Worm (Caenorhabditis elegans) whole organism, L4 larva: ENCODE measurements around the gene Y62H9A.1.

ENCODE experiments used
- F10B5.3 ChIP-seq: sonication (generic microtip); optimal IDR thresholded peaks from 2 replicates; lab custom pipeline; 2016; ENCODE audit warnings: mild to moderate bottlenecking, missing genetic modification characterization, missing compliant biosample characterization
- F26F4.8 ChIP-seq: fragments of 200-800 bp; sonication (Bioruptor generic); conservative IDR thresholded peaks from 2 replicates; pipeline ENCODE4 v1.3.6; 2022; ENCODE audit warnings: missing genetic modification characterization, missing compliant biosample characterization
- F37D6.2 ChIP-seq: sonication (generic microtip); optimal IDR thresholded peaks from 2 replicates; lab custom pipeline; 2016; ENCODE audit warnings: mild to moderate bottlenecking, missing genetic modification characterization, missing compliant biosample characterization
- F44E2.7 ChIP-seq: fragments of 200-800 bp; sonication (Bioruptor generic); IDR thresholded peaks from 2 replicates; pipeline ENCODE4 v2.1.2; 2022; ENCODE audit warnings: missing genetic modification characterization, missing compliant biosample characterization
- R02D3.7 ChIP-seq: fragments of 150-350 bp; sonication (generic microtip); optimal IDR thresholded peaks from 3 replicates; lab custom pipeline; 2014; ENCODE audit warnings: missing biosample characterization, missing genetic modification characterization
- T26A8.4 ChIP-seq: fragments of 200-800 bp; sonication (Bioruptor generic); IDR thresholded peaks from 2 replicates; pipeline ENCODE4 v1.3.6; 2022; ENCODE audit warnings: missing genetic modification characterization, missing compliant biosample characterization
- Y105C5A.15 ChIP-seq: fragments of 200-800 bp; sonication (Bioruptor generic); IDR thresholded peaks from 2 replicates; pipeline ENCODE4 v1.3.6; 2022; ENCODE audit warnings: missing genetic modification characterization, missing compliant biosample characterization
- ZK337.2 ChIP-seq: fragments of 200-800 bp; sonication (Bioruptor generic); IDR thresholded peaks from 2 replicates; pipeline ENCODE4 v1.3.6; 2022; ENCODE audit warnings: missing genetic modification reagents, missing genetic modification characterization, missing compliant biosample characterization
- aha-1 ChIP-seq: fragments of 150-350 bp; peaks from one replicate; lab custom pipeline; 2014; ENCODE audit warnings: missing biosample characterization, missing genetic modification characterization
- arid-1 ChIP-seq: fragments of 200-800 bp; sonication (Bioruptor generic); conservative IDR thresholded peaks from 2 replicates; pipeline ENCODE4 v1.3.6; 2022; ENCODE audit warnings: missing genetic modification reagents, missing genetic modification characterization, missing compliant biosample characterization
- attf-4 ChIP-seq: sonication (generic microtip); optimal IDR thresholded peaks from 3 replicates; lab custom pipeline; 2017; ENCODE audit warnings: missing biosample characterization, missing genetic modification characterization
- ceh-28 ChIP-seq: fragments of 150-350 bp; optimal IDR thresholded peaks from 2 replicates; lab custom pipeline; 2014; ENCODE audit warnings: missing biosample characterization, missing genetic modification reagents, missing genetic modification characterization
- ceh-82 ChIP-seq: sonication (generic microtip); optimal IDR thresholded peaks from 2 replicates; lab custom pipeline; 2017; ENCODE audit warnings: missing biosample characterization, missing genetic modification characterization
- ctbp-1 ChIP-seq: fragments of 200-800 bp; sonication (Bioruptor generic); IDR thresholded peaks from 2 replicates; pipeline ENCODE4 v1.3.6; 2022; ENCODE audit warnings: missing genetic modification reagents, missing genetic modification characterization, missing compliant biosample characterization
- daf-12 ChIP-seq: fragments of 150-350 bp; optimal IDR thresholded peaks from 2 replicates; lab custom pipeline; 2014; ENCODE audit warnings: missing biosample characterization, missing genetic modification reagents, missing genetic modification characterization
- daf-8 ChIP-seq: fragments of 200-800 bp; sonication (Bioruptor generic); IDR thresholded peaks from 2 replicates; pipeline ENCODE4 v1.3.6; 2022; ENCODE audit warnings: missing genetic modification characterization, missing compliant biosample characterization
- dmd-8 ChIP-seq: fragments of 200-800 bp; sonication (Bioruptor generic); IDR thresholded peaks from 2 replicates; pipeline ENCODE4 v1.3.6; 2022; ENCODE audit warnings: missing genetic modification characterization, missing compliant biosample characterization
- dpl-1 ChIP-seq: fragments of 150-350 bp; optimal IDR thresholded peaks from 2 replicates; lab custom pipeline; 2014; ENCODE audit warnings: missing biosample characterization, missing genetic modification reagents, missing genetic modification characterization
- fkh-10 ChIP-seq: fragments of 150-350 bp; optimal IDR thresholded peaks from 2 replicates; lab custom pipeline; 2014; ENCODE audit warnings: missing biosample characterization, missing genetic modification reagents, missing genetic modification characterization
- fos-1 ChIP-seq: fragments of 150-350 bp; optimal IDR thresholded peaks from 2 replicates; lab custom pipeline; 2014; ENCODE audit warnings: missing biosample characterization, missing genetic modification characterization
- hif-1 ChIP-seq, 2 experiments: sonication (generic microtip); optimal IDR thresholded peaks; 2 replicates each; lab custom pipeline; 2016 to 2017; ENCODE audit warnings: missing compliant biosample characterization in 2 of 2, missing genetic modification characterization in 2 of 2, missing genetic modification reagents in 2 of 2, missing genotype in 2 of 2, mild to moderate bottlenecking in 1 of 2
- hlh-11 ChIP-seq: fragments of 200-800 bp; sonication (Bioruptor generic); optimal IDR thresholded peaks from 2 replicates; lab custom pipeline; 2018; ENCODE audit warnings: mild to moderate bottlenecking, missing genetic modification characterization, missing compliant biosample characterization
- hmg-1.1 ChIP-seq: fragments of 200-800 bp; sonication (Bioruptor generic); IDR thresholded peaks from 2 replicates; pipeline ENCODE4 v1.3.6; 2022; ENCODE audit warnings: missing genetic modification reagents, missing genetic modification characterization, missing compliant biosample characterization
- lin-1 ChIP-seq: fragments of 200-800 bp; sonication (Bioruptor generic); IDR thresholded peaks from 2 replicates; pipeline ENCODE4 v1.3.6; 2022; ENCODE audit warnings: missing genetic modification reagents, missing genetic modification characterization, missing compliant biosample characterization
- lin-13 ChIP-seq: fragments of 150-350 bp; optimal IDR thresholded peaks from 2 replicates; lab custom pipeline; 2014; ENCODE audit warnings: missing biosample characterization, missing genetic modification reagents, missing genetic modification characterization
- lin-29 ChIP-seq: fragments of 200-800 bp; sonication (Bioruptor generic); IDR thresholded peaks from 2 replicates; pipeline ENCODE4 v1.3.6; 2022; ENCODE audit warnings: missing genetic modification reagents, missing genetic modification characterization, missing compliant biosample characterization
- lin-39 ChIP-seq: fragments of 150-350 bp; optimal IDR thresholded peaks from 2 replicates; lab custom pipeline; 2014; ENCODE audit warnings: missing biosample characterization, missing genetic modification reagents, missing genetic modification characterization
- lir-3 ChIP-seq: sonication (generic microtip); optimal IDR thresholded peaks from 2 replicates; lab custom pipeline; 2016; ENCODE audit warnings: mild to moderate bottlenecking, missing genetic modification characterization, missing compliant biosample characterization
- madf-9 ChIP-seq: fragments of 200-800 bp; sonication (Bioruptor generic); conservative IDR thresholded peaks from 2 replicates; pipeline ENCODE4 v1.3.6; 2022; ENCODE audit warnings: missing genetic modification reagents, missing genetic modification characterization, missing compliant biosample characterization
- mdt-29 ChIP-seq: fragments of 200-800 bp; sonication (Bioruptor generic); IDR thresholded peaks from 2 replicates; pipeline ENCODE4 v1.3.6; 2022; ENCODE audit warnings: missing genetic modification reagents, missing genetic modification characterization, missing compliant biosample characterization
- mep-1 ChIP-seq: fragments of 150-350 bp; sonication (generic microtip); optimal IDR thresholded peaks from 3 replicates; lab custom pipeline; 2014; ENCODE audit warnings: missing biosample characterization, missing genetic modification characterization
- mes-2 ChIP-seq: sonication (generic microtip); optimal IDR thresholded peaks from 2 replicates; lab custom pipeline; 2016; ENCODE audit warnings: missing genotype, mild to moderate bottlenecking, missing genetic modification characterization, missing compliant biosample characterization; ENCODE audit not compliant: poor library complexity, severe bottlenecking
- nhr-10 ChIP-seq: fragments of 150-350 bp; optimal IDR thresholded peaks from 2 replicates; lab custom pipeline; 2014; ENCODE audit warnings: missing biosample characterization, missing genetic modification characterization
- nhr-11 ChIP-seq: fragments of 150-350 bp; optimal IDR thresholded peaks from 2 replicates; lab custom pipeline; 2014; ENCODE audit warnings: missing biosample characterization, missing genetic modification characterization
- nhr-111 ChIP-seq: fragments of 200-800 bp; sonication (Bioruptor generic); optimal IDR thresholded peaks from 2 replicates; lab custom pipeline; 2018; ENCODE audit warnings: mild to moderate bottlenecking, missing genetic modification characterization, missing compliant biosample characterization
- nhr-237 ChIP-seq: sonication (generic microtip); optimal IDR thresholded peaks from 2 replicates; lab custom pipeline; 2017; ENCODE audit warnings: missing biosample characterization, missing genetic modification characterization
- nhr-41 ChIP-seq: fragments of 200-800 bp; sonication (Bioruptor generic); IDR thresholded peaks from 2 replicates; pipeline ENCODE4 v1.3.6; 2022; ENCODE audit warnings: missing genetic modification reagents, missing genetic modification characterization, missing compliant biosample characterization
- nhr-42 ChIP-seq: fragments of 200-800 bp; sonication (Bioruptor generic); IDR thresholded peaks from 2 replicates; pipeline ENCODE4 v1.3.6; 2022; ENCODE audit warnings: missing genetic modification characterization, missing compliant biosample characterization
- nhr-48 ChIP-seq: sonication (generic microtip); optimal IDR thresholded peaks from 2 replicates; lab custom pipeline; 2016; ENCODE audit warnings: mild to moderate bottlenecking, missing genetic modification characterization, missing compliant biosample characterization
- nhr-6 ChIP-seq: fragments of 150-350 bp; optimal IDR thresholded peaks from 2 replicates; lab custom pipeline; 2014; ENCODE audit warnings: missing biosample characterization, missing genetic modification characterization
- pha-4 ChIP-seq, 2 experiments: fragments of 150-350 bp in 1 of 2; fragments of 200-800 bp in 1 of 2; sonication (Bioruptor generic) in 1 of 2; IDR thresholded peaks in 1 of 2; optimal IDR thresholded peaks in 1 of 2; 2 replicates each; pipeline versions ENCODE4 v1.3.6 to Lab custom; 2014 to 2022; ENCODE audit warnings: missing genetic modification characterization in 2 of 2, missing genetic modification reagents in 2 of 2, missing biosample characterization in 1 of 2, missing compliant biosample characterization in 1 of 2
- skn-1 ChIP-seq: fragments of 150-350 bp; optimal IDR thresholded peaks from 2 replicates; lab custom pipeline; 2014; ENCODE audit warnings: missing biosample characterization, missing genetic modification characterization
- snpc-1.2 ChIP-seq: fragments of 200-800 bp; sonication (Bioruptor generic); IDR thresholded peaks from 2 replicates; pipeline ENCODE4 v1.3.6; 2022; ENCODE audit warnings: missing genetic modification reagents, missing genetic modification characterization, missing compliant biosample characterization
- snpc-4 ChIP-seq: fragments of 150-350 bp; optimal IDR thresholded peaks from 2 replicates; lab custom pipeline; 2014; ENCODE audit warnings: missing biosample characterization, missing genetic modification characterization
- tag-97 ChIP-seq: fragments of 200-800 bp; sonication (Bioruptor generic); IDR thresholded peaks from 2 replicates; pipeline ENCODE4 v1.3.6; 2022; ENCODE audit warnings: missing genetic modification characterization, missing compliant biosample characterization
- tra-1 ChIP-seq: fragments of 200-800 bp; sonication (Bioruptor generic); IDR thresholded peaks from 2 replicates; pipeline ENCODE4 v1.3.6; 2022; ENCODE audit warnings: missing genetic modification reagents, missing genetic modification characterization, missing compliant biosample characterization
- unc-130 ChIP-seq: sonication (generic microtip); optimal IDR thresholded peaks from 2 replicates; lab custom pipeline; 2016; ENCODE audit warnings: missing genetic modification reagents, missing genetic modification characterization, missing compliant biosample characterization
- unc-39 ChIP-seq: sonication (generic microtip); optimal IDR thresholded peaks from 2 replicates; lab custom pipeline; 2017; ENCODE audit warnings: missing biosample characterization, missing genetic modification characterization
- vab-7 ChIP-seq: fragments of 200-800 bp; sonication (Bioruptor generic); IDR thresholded peaks from 2 replicates; pipeline ENCODE4 v1.3.6; 2022; ENCODE audit warnings: missing genetic modification reagents, missing genetic modification characterization, missing compliant biosample characterization
- zag-1 ChIP-seq: fragments of 150-350 bp; optimal IDR thresholded peaks from 2 replicates; lab custom pipeline; 2014; ENCODE audit warnings: missing biosample characterization, missing genetic modification characterization
- zfp-2 ChIP-seq: sonication (generic microtip); optimal IDR thresholded peaks from 2 replicates; lab custom pipeline; 2016; ENCODE audit warnings: mild to moderate bottlenecking, missing genetic modification characterization, missing compliant biosample characterization
- zip-2 ChIP-seq: fragments of 150-350 bp; optimal IDR thresholded peaks from 2 replicates; lab custom pipeline; 2014; ENCODE audit warnings: missing biosample characterization, missing genetic modification characterization

Gene Y62H9A.1

DNA sequence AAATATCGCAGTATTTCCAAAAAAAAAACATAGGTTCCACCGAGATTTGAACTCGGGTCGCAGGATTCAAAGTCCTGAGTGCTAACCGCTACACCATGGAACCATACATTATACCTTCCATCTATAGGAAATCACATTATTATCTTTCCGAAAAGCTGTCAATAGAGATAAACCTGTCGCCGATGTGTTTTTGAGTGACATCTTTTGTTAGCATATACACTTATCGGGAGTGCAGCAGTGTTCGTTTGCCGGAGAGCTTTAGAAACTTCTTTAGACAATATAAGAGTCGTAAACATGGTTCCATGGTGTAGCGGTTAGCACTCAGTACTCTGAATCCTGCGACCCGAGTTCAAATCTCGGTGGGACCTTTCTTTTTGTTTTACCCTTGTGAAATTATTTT, 3.1 kb upstream of the Y62H9A.1 start:
- no peak for TF ChIP-seq F44E2.7 (GFP tag; lab: Robert Waterston, UW)
- TF ChIP-seq daf-8 (GFP tag; lab: Robert Waterston, UW) = no peak
- no peak for TF ChIP-seq tag-97 (GFP tag; lab: Robert Waterston, UW)
- no peak for TF ChIP-seq ZK337.2
- TF ChIP-seq arid-1 = peak; percentile 63
- no peak for TF ChIP-seq dpl-1
- TF ChIP-seq ceh-82 (tag; lab: Kevin White, UChicago) = no peak
- no peak for TF ChIP-seq zag-1 (tag; lab: Kevin White, UChicago)
- no peak for TF ChIP-seq snpc-4 (tag; lab: Kevin White, UChicago)
- TF ChIP-seq R02D3.7 (tag; lab: Kevin White, UChicago) = no peak
- peak; percentile 30; the same call in 1 of the 2 replicates for TF ChIP-seq lin-1 (GFP tag; lab: Robert Waterston, UW)
- TF ChIP-seq snpc-1.2 = peak; percentile 78; the same call in 1 of the 2 replicates
- peak; percentile 70 for TF ChIP-seq tra-1 (GFP tag; lab: Robert Waterston, UW)
- no peak for TF ChIP-seq zfp-2 (tag; lab: Kevin White, UChicago)
- no peak for TF ChIP-seq hif-1 (tag; optimal IDR thresholded peaks at IDR 0.05; lab: Kevin White, UChicago)
- TF ChIP-seq unc-39 (tag; lab: Kevin White, UChicago) = no peak
- TF ChIP-seq nhr-10 (tag; lab: Kevin White, UChicago) = no peak
- peak; percentile 19 for TF ChIP-seq hlh-11 (tag; lab: Kevin White, UChicago)
- TF ChIP-seq nhr-41 = peak; percentile 32; the same call in 1 of the 2 replicates
- no peak for TF ChIP-seq F10B5.3 (tag; lab: Kevin White, UChicago)
- no peak for TF ChIP-seq skn-1
- peak; percentile 65 for TF ChIP-seq hmg-1.1 (GFP tag; lab: Robert Waterston, UW)
- no peak for TF ChIP-seq nhr-11 (tag; lab: Kevin White, UChicago)
- no peak for TF ChIP-seq pha-4 (GFP tag; IDR thresholded peaks at IDR 0.05; lab: Robert Waterston, UW)
- TF ChIP-seq pha-4 (tag; optimal IDR thresholded peaks at IDR 0.05; lab: Kevin White, UChicago) = no peak
- TF ChIP-seq F26F4.8 (GFP tag; lab: Robert Waterston, UW) = peak; percentile 38; the same call in 1 of the 2 replicates
- no peak for TF ChIP-seq mes-2 (tag; lab: Kevin White, UChicago)
- TF ChIP-seq lin-13 (GFP tag; lab: Kevin White, UChicago) = no peak
- no peak for TF ChIP-seq lin-39 (tag; lab: Kevin White, UChicago)
- TF ChIP-seq nhr-48 = peak; percentile 44
- TF ChIP-seq attf-4 (tag; lab: Kevin White, UChicago) = no peak
- no peak for TF ChIP-seq Y105C5A.15
- TF ChIP-seq unc-130 (GFP tag; lab: Kevin White, UChicago) = no peak
- no peak for TF ChIP-seq fos-1 (tag; lab: Kevin White, UChicago)
- 0 out of 2 replicates have a peak, but pooled peaks have one; percentile 29 for TF ChIP-seq madf-9 (GFP tag; lab: Robert Waterston, UW)
- no peak for TF ChIP-seq nhr-237 (tag; lab: Kevin White, UChicago)
- no peak for TF ChIP-seq F37D6.2 (tag; lab: Kevin White, UChicago)
- no peak for TF ChIP-seq mep-1 (tag; lab: Kevin White, UChicago)
- TF ChIP-seq nhr-42 = peak; percentile 84
- TF ChIP-seq nhr-111 = peak; percentile 27
- no peak for TF ChIP-seq nhr-6
- 0 out of 2 replicates have a peak, but pooled peaks have one; percentile 61 for TF ChIP-seq dmd-8 (GFP tag; lab: Robert Waterston, UW)
- peak; percentile 71 for TF ChIP-seq vab-7 (GFP tag; lab: Robert Waterston, UW)
- TF ChIP-seq aha-1 (tag; lab: Kevin White, UChicago) = no peak
- peak; percentile 61; the same call in 1 of the 2 replicates for TF ChIP-seq ctbp-1 (GFP tag; lab: Robert Waterston, UW)
- no peak for TF ChIP-seq fkh-10 (GFP tag; lab: Kevin White, UChicago)
- no peak for TF ChIP-seq ceh-28 (tag; lab: Kevin White, UChicago)
- TF ChIP-seq mdt-29 (GFP tag; lab: Robert Waterston, UW) = peak; percentile 71; the same call in 1 of the 2 replicates
- TF ChIP-seq daf-12 (tag; lab: Kevin White, UChicago) = no peak
- TF ChIP-seq T26A8.4 = no peak
- no peak for TF ChIP-seq zip-2 (tag; lab: Kevin White, UChicago)
- no peak for TF ChIP-seq lir-3 (tag; lab: Kevin White, UChicago)
- TF ChIP-seq lin-29 (GFP tag; lab: Robert Waterston, UW) = no peak
